Fruit fly (Drosophila melanogaster) whole organism, embryonic: ENCODE data around the gene CG10834.
A peak's percentile ranks its signal among the peaks of the same experiment; 100 is the strongest.

Experiments
- Asciz ChIP-seq: fragments of 200-800 bp; sonication (Bioruptor generic); optimal IDR thresholded peaks from 2 replicates; lab custom pipeline; 2017; ENCODE audit warnings: missing biosample characterization, mild to moderate bottlenecking, missing genetic modification characterization, missing genetic modification reagents
- Atf-2 ChIP-seq: fragments of 200-800 bp; sonication (Bioruptor generic); optimal IDR thresholded peaks from 2 replicates; lab custom pipeline; 2016; ENCODE audit warnings: missing biosample characterization, missing genetic modification characterization
- Bgb ChIP-seq: fragments of 200-800 bp; sonication (Bioruptor generic); IDR thresholded peaks from 2 replicates; pipeline ENCODE4 v1.3.6; 2022; ENCODE audit warnings: missing biosample characterization, missing genetic modification characterization; ENCODE audit not compliant: partially characterized antibody
- Bteb2 ChIP-seq: fragments of 200-800 bp; sonication (Bioruptor generic); optimal IDR thresholded peaks from 2 replicates; lab custom pipeline; 2016; ENCODE audit warnings: missing biosample characterization, missing genetic modification characterization
- CG11504 ChIP-seq: fragments of 200-800 bp; sonication (Bioruptor generic); optimal IDR thresholded peaks from 3 replicates; lab custom pipeline; 2019; ENCODE audit warnings: missing biosample characterization, mild to moderate bottlenecking, missing genetic modification characterization, moderate library complexity
- CG12236 ChIP-seq: fragments of 200-800 bp; sonication (Bioruptor generic); optimal IDR thresholded peaks from 2 replicates; lab custom pipeline; 2016; ENCODE audit warnings: missing biosample characterization, missing genetic modification characterization
- CG12391 ChIP-seq: fragments of 200-800 bp; sonication (Bioruptor generic); optimal IDR thresholded peaks from 3 replicates; lab custom pipeline; 2018; ENCODE audit warnings: missing biosample characterization, mild to moderate bottlenecking, missing genetic modification characterization, moderate library complexity
- CG13775 ChIP-seq: fragments of 200-800 bp; sonication (Bioruptor generic); optimal IDR thresholded peaks from 3 replicates; lab custom pipeline; 2017; ENCODE audit warnings: missing biosample characterization, mild to moderate bottlenecking, missing genetic modification characterization
- CG13894 ChIP-seq: fragments of 200-800 bp; sonication (Bioruptor generic); optimal IDR thresholded peaks from 3 replicates; lab custom pipeline; 2018; ENCODE audit warnings: missing biosample characterization, mild to moderate bottlenecking, missing genetic modification characterization, moderate library complexity
- CG14667 ChIP-seq: fragments of 200-800 bp; sonication (Bioruptor generic); IDR thresholded peaks from 2 replicates; pipeline ENCODE4 v1.3.6; 2022; ENCODE audit warnings: missing biosample characterization, missing genetic modification characterization
- CG1792 ChIP-seq: fragments of 200-800 bp; sonication (Bioruptor generic); optimal IDR thresholded peaks from 2 replicates; lab custom pipeline; 2016; ENCODE audit warnings: missing biosample characterization, missing genetic modification characterization
- CG18011 ChIP-seq: fragments of 200-800 bp; sonication (Bioruptor generic); optimal IDR thresholded peaks from 2 replicates; lab custom pipeline; 2017; ENCODE audit warnings: missing biosample characterization, missing genetic modification characterization, mild to moderate bottlenecking, moderate library complexity, missing genotype
- CG18476 ChIP-seq: fragments of 200-800 bp; sonication (Bioruptor generic); optimal IDR thresholded peaks from 2 replicates; lab custom pipeline; 2016; ENCODE audit warnings: missing biosample characterization, mild to moderate bottlenecking, missing genetic modification characterization
- CG2199 ChIP-seq: fragments of 200-800 bp; sonication (Bioruptor generic); IDR thresholded peaks from 3 replicates; pipeline ENCODE4 v1.3.6; 2022; ENCODE audit warnings: missing biosample characterization, missing genetic modification characterization
- CG34376 ChIP-seq: fragments of 200-800 bp; sonication (Bioruptor generic); optimal IDR thresholded peaks from 2 replicates; lab custom pipeline; 2018; ENCODE audit warnings: missing biosample characterization, mild to moderate bottlenecking, missing genetic modification characterization
- CG5180 ChIP-seq: fragments of 200-800 bp; sonication (Bioruptor generic); optimal IDR thresholded peaks from 3 replicates; lab custom pipeline; 2017; ENCODE audit warnings: missing biosample characterization, missing genetic modification characterization, mild to moderate bottlenecking, moderate library complexity, missing genetic modification reagents
- CG7786 ChIP-seq: fragments of 200-800 bp; sonication (Bioruptor generic); optimal IDR thresholded peaks from 2 replicates; lab custom pipeline; 2016; ENCODE audit warnings: missing biosample characterization, missing genetic modification characterization
- CG8388 ChIP-seq: fragments of 200-800 bp; sonication (Bioruptor generic); optimal IDR thresholded peaks from 2 replicates; lab custom pipeline; 2019; ENCODE audit warnings: missing biosample characterization, mild to moderate bottlenecking, missing genetic modification characterization, moderate library complexity
- CG9727 ChIP-seq: fragments of 200-800 bp; sonication (Bioruptor generic); optimal IDR thresholded peaks from 3 replicates; lab custom pipeline; 2017; ENCODE audit warnings: missing biosample characterization, mild to moderate bottlenecking, missing genetic modification characterization
- CG9797 ChIP-seq: fragments of 200-800 bp; sonication (Bioruptor generic); optimal IDR thresholded peaks from 3 replicates; lab custom pipeline; 2018; ENCODE audit warnings: missing biosample characterization, mild to moderate bottlenecking, missing genetic modification characterization
- CrebB ChIP-seq: fragments of 200-800 bp; sonication (Bioruptor generic); optimal IDR thresholded peaks from 3 replicates; lab custom pipeline; 2018; ENCODE audit warnings: missing biosample characterization, mild to moderate bottlenecking, missing genetic modification characterization
- D19A ChIP-seq: fragments of 200-800 bp; optimal IDR thresholded peaks from 3 replicates; lab custom pipeline; 2019; ENCODE audit warnings: missing biosample characterization, mild to moderate bottlenecking, missing genetic modification characterization, moderate library complexity
- D19B ChIP-seq: fragments of 200-800 bp; sonication (Bioruptor generic); optimal IDR thresholded peaks from 2 replicates; lab custom pipeline; 2017; ENCODE audit warnings: missing biosample characterization, mild to moderate bottlenecking, missing genetic modification characterization
- Fer3 ChIP-seq: fragments of 200-800 bp; sonication (Bioruptor generic); optimal IDR thresholded peaks from 2 replicates; lab custom pipeline; 2018; ENCODE audit warnings: missing biosample characterization, mild to moderate bottlenecking, missing genetic modification characterization, moderate library complexity
- Hr78 ChIP-seq, 2 experiments: fragments of 200-800 bp in 1 of 2; fragments of >200 bp in 1 of 2; sonication (Bioruptor generic) in 1 of 2; optimal IDR thresholded peaks; 2 replicates each; lab custom pipeline; 2017 to 2019; ENCODE audit warnings: missing biosample characterization in 2 of 2, missing genetic modification characterization in 2 of 2, mild to moderate bottlenecking in 1 of 2, moderate library complexity in 1 of 2
- Lim3 ChIP-seq: fragments of 200-800 bp; sonication (Bioruptor generic); IDR thresholded peaks from 2 replicates; pipeline ENCODE4 v1.3.6; 2022; ENCODE audit warnings: missing biosample characterization, missing genetic modification characterization
- Nf-YB ChIP-seq: fragments of 200-800 bp; sonication (Bioruptor generic); optimal IDR thresholded peaks from 3 replicates; lab custom pipeline; 2019; ENCODE audit warnings: missing biosample characterization, mild to moderate bottlenecking, missing genetic modification characterization, moderate library complexity
- NfI ChIP-seq: fragments of 200-800 bp; sonication (Bioruptor generic); optimal IDR thresholded peaks from 3 replicates; lab custom pipeline; 2018; ENCODE audit warnings: missing biosample characterization, mild to moderate bottlenecking, missing genetic modification characterization, moderate library complexity
- Oaz ChIP-seq: fragments of 200-800 bp; sonication (Bioruptor generic); IDR thresholded peaks from 2 replicates; pipeline ENCODE4 v1.3.6; 2022; ENCODE audit warnings: missing biosample characterization, missing genetic modification characterization
- Sox100B ChIP-seq: fragments of 200-800 bp; sonication (Bioruptor generic); optimal IDR thresholded peaks from 3 replicates; lab custom pipeline; 2018; ENCODE audit warnings: missing biosample characterization, mild to moderate bottlenecking, missing genetic modification characterization
- Sry-β ChIP-seq: fragments of 200-800 bp; sonication (Bioruptor generic); optimal IDR thresholded peaks from 2 replicates; lab custom pipeline; 2018; ENCODE audit warnings: missing biosample characterization, mild to moderate bottlenecking, missing genetic modification characterization, moderate library complexity
- Trl ChIP-seq, 3 experiments: fragments of >200 bp in 2 of 3; fragments of 200-800 bp in 1 of 3; sonication (Bioruptor generic) in 1 of 3; optimal IDR thresholded peaks; 2 replicates in 1 of 3; 3 replicates in 2 of 3; lab custom pipeline; 2016 to 2017; ENCODE audit warnings: missing biosample characterization in 1 of 3, missing genetic modification characterization in 1 of 3
- amos ChIP-seq: fragments of 200-800 bp; sonication (Bioruptor generic); IDR thresholded peaks from 2 replicates; pipeline ENCODE4 v1.3.6; 2022; ENCODE audit warnings: missing biosample characterization, missing genetic modification characterization; ENCODE audit not compliant: partially characterized antibody
- da ChIP-seq: fragments of 200-800 bp; sonication (Bioruptor generic); optimal IDR thresholded peaks from 2 replicates; lab custom pipeline; 2016; ENCODE audit warnings: missing biosample characterization, missing genetic modification characterization
- disco-r ChIP-seq: fragments of 200-800 bp; sonication (Bioruptor generic); optimal IDR thresholded peaks from 2 replicates; lab custom pipeline; 2016; ENCODE audit warnings: missing biosample characterization, missing genetic modification characterization
- dysf ChIP-seq: fragments of 200-800 bp; sonication (Bioruptor generic); IDR thresholded peaks from 3 replicates; pipeline ENCODE4 v1.3.6; 2022; ENCODE audit warnings: missing biosample characterization, missing genetic modification characterization
- exex ChIP-seq: fragments of 200-800 bp; sonication (Bioruptor generic); optimal IDR thresholded peaks from 4 replicates; lab custom pipeline; 2018; ENCODE audit warnings: missing biosample characterization, mild to moderate bottlenecking, missing genetic modification characterization, moderate library complexity
- gem ChIP-seq: fragments of 200-800 bp; sonication (Bioruptor generic); optimal IDR thresholded peaks from 2 replicates; lab custom pipeline; 2019; ENCODE audit warnings: missing biosample characterization, mild to moderate bottlenecking, missing genetic modification characterization, moderate library complexity
- grn ChIP-seq: fragments of 200-800 bp; sonication (Bioruptor generic); optimal IDR thresholded peaks from 3 replicates; lab custom pipeline; 2017; ENCODE audit warnings: missing biosample characterization, missing genetic modification characterization
- gsb ChIP-seq: fragments of 200-800 bp; sonication (Bioruptor generic); IDR thresholded peaks from 2 replicates; pipeline ENCODE4 v1.3.6; 2022; ENCODE audit warnings: missing biosample characterization, missing genetic modification characterization
- gt ChIP-seq: fragments of 200-800 bp; sonication (Bioruptor generic); IDR thresholded peaks from 2 replicates; pipeline ENCODE4 v1.3.6; 2022; ENCODE audit warnings: missing biosample characterization, missing genetic modification characterization
- jigr1 ChIP-seq: fragments of 200-800 bp; sonication (Bioruptor generic); IDR thresholded peaks from 3 replicates; pipeline ENCODE4 v1.3.6; 2022; ENCODE audit warnings: missing biosample characterization, missing genetic modification characterization
- klu ChIP-seq: fragments of 200-800 bp; sonication (Bioruptor generic); IDR thresholded peaks from 2 replicates; pipeline ENCODE4 v1.3.6; 2022; ENCODE audit warnings: missing biosample characterization, missing genetic modification characterization
- mirr ChIP-seq: fragments of 200-800 bp; sonication (Bioruptor generic); optimal IDR thresholded peaks from 3 replicates; lab custom pipeline; 2018; ENCODE audit warnings: missing biosample characterization, mild to moderate bottlenecking, missing genetic modification characterization
- prd ChIP-seq, 3 experiments: fragments of >200 bp in 2 of 3; fragments of 200-800 bp in 1 of 3; sonication (Bioruptor generic) in 1 of 3; optimal IDR thresholded peaks in 2 of 3; IDR thresholded peaks in 1 of 3; 2 replicates in 2 of 3; 3 replicates in 1 of 3; pipeline versions ENCODE4 v1.3.6 to Lab custom; 2017 to 2022; ENCODE audit warnings: missing biosample characterization in 1 of 3, missing genetic modification characterization in 1 of 3
- sd ChIP-seq: fragments of 200-800 bp; sonication (Bioruptor generic); optimal IDR thresholded peaks from 3 replicates; lab custom pipeline; 2018; ENCODE audit warnings: missing biosample characterization, mild to moderate bottlenecking, missing genetic modification characterization, moderate library complexity
- shn ChIP-seq: fragments of 200-800 bp; sonication (Bioruptor generic); optimal IDR thresholded peaks from 3 replicates; lab custom pipeline; 2016; ENCODE audit warnings: missing biosample characterization, missing genetic modification characterization
- slbo ChIP-seq: fragments of 200-800 bp; sonication (Bioruptor generic); IDR thresholded peaks from 2 replicates; pipeline ENCODE4 v1.3.6; 2022; ENCODE audit warnings: missing biosample characterization, missing genetic modification characterization
- sob ChIP-seq: fragments of 200-800 bp; sonication (Bioruptor generic); IDR thresholded peaks from 2 replicates; pipeline ENCODE4 v1.3.6; 2022; ENCODE audit warnings: missing biosample characterization, missing genetic modification characterization
- tin ChIP-seq: fragments of 200-800 bp; sonication (Bioruptor generic); optimal IDR thresholded peaks from 3 replicates; lab custom pipeline; 2016; ENCODE audit warnings: missing biosample characterization, missing genetic modification characterization
- vvl ChIP-seq: fragments of 200-800 bp; sonication (Bioruptor generic); IDR thresholded peaks from 2 replicates; pipeline ENCODE4 v1.3.6; 2022; ENCODE audit warnings: missing biosample characterization, missing genetic modification characterization

CG10834 gene

dm6 chr2L:22142696-22143176 lies 35.6 kb upstream of the CG10834 start (continued):
- no peak for TF ChIP-seq CG9797 (GFP tag; lab: Kevin White, UChicago)
- TF ChIP-seq disco-r (GFP tag; lab: Kevin White, UChicago) = no peak
- no peak for TF ChIP-seq jigr1 (GFP tag; lab: Robert Waterston, UW)
- no peak for TF ChIP-seq Sry-β (GFP tag; lab: Kevin White, UChicago)
- TF ChIP-seq Fer3 (tag; lab: Kevin White, UChicago) = no peak
- TF ChIP-seq Asciz (GFP tag; lab: Kevin White, UChicago) = no peak
- no peak for TF ChIP-seq Nf-YB (GFP tag; lab: Kevin White, UChicago)
- TF ChIP-seq klu (GFP tag; lab: Robert Waterston, UW) = no peak
- TF ChIP-seq CG13894 (tag; lab: Kevin White, UChicago) = no peak
- peak in 1 of 2 experiments; percentile 11 for TF ChIP-seq Trl (optimal IDR thresholded peaks at IDR 0.05; lab: Kevin White, UChicago)
- TF ChIP-seq Trl (GFP tag; optimal IDR thresholded peaks at IDR 0.05; lab: Kevin White, UChicago) = no peak
- no peak for TF ChIP-seq Atf-2 (GFP tag; lab: Kevin White, UChicago)
- TF ChIP-seq slbo (GFP tag; lab: Robert Waterston, UW) = no peak
- no peak for TF ChIP-seq CG11504 (tag; lab: Kevin White, UChicago)
- no peak for TF ChIP-seq da (GFP tag; lab: Kevin White, UChicago)
- no peak for TF ChIP-seq CG12236 (GFP tag; lab: Kevin White, UChicago)
- TF ChIP-seq Bteb2 (GFP tag; lab: Kevin White, UChicago) = no peak
- TF ChIP-seq CG14667 (GFP tag; lab: Robert Waterston, UW) = no peak
- TF ChIP-seq CG12391 (tag; lab: Kevin White, UChicago) = no peak
- no peak for TF ChIP-seq Oaz (GFP tag; lab: Robert Waterston, UW)
- no peak for TF ChIP-seq Bgb
- no peak for TF ChIP-seq amos
- no peak for TF ChIP-seq dysf (GFP tag; lab: Robert Waterston, UW)
- TF ChIP-seq Lim3 (GFP tag; lab: Robert Waterston, UW) = no peak
- no peak for TF ChIP-seq CrebB (tag; lab: Kevin White, UChicago)
- TF ChIP-seq gt = no peak
- no peak for TF ChIP-seq prd (optimal IDR thresholded peaks at IDR 0.05; lab: Kevin White, UChicago)
- no peak for TF ChIP-seq prd (GFP tag; IDR thresholded peaks at IDR 0.05; lab: Robert Waterston, UW)
- no peak for TF ChIP-seq CG13775
- no peak for TF ChIP-seq CG5180
- no peak for TF ChIP-seq tin
- no peak for TF ChIP-seq shn (GFP tag; lab: Kevin White, UChicago)
- TF ChIP-seq sob (GFP tag; lab: Robert Waterston, UW) = 0 out of 2 replicates have a peak, but pooled peaks have one; percentile 12
- TF ChIP-seq CG18476 (GFP tag; lab: Kevin White, UChicago) = no peak
- no peak for TF ChIP-seq Sox100B (GFP tag; lab: Kevin White, UChicago)
- TF ChIP-seq CG9727 (GFP tag; lab: Kevin White, UChicago) = no peak
- TF ChIP-seq, all 482 proteins: peak for 7

DNA sequence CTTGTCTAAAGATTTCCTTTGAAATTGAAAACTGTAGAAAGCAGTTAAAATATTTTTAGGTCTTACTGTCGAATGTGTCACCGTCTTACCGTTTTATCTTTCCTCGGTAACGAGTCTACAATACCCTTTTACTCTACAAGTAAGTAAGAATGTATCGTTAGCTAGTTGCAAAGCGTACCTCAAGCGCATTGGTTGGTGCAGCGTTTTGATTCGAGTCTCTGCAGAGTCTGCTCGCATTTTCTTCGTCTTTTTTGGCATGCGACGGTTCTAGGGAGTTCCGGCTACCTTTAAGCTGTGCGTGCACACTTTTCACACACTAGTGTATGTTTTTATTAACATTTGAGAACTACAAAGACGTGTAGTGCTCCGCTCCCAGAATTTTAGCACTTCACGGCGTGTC lies 32.9 kb upstream of the CG10834 start:
- no peak for TF ChIP-seq Hr78 (GFP tag; optimal IDR thresholded peaks at IDR 0.05; lab: Kevin White, UChicago)
- TF ChIP-seq CG2199 (GFP tag; lab: Robert Waterston, UW) = peak; percentile 90
- no peak for TF ChIP-seq NfI (GFP tag; lab: Kevin White, UChicago)
- peak; percentile 0 for TF ChIP-seq sd (tag; lab: Kevin White, UChicago)
- peak; percentile 17 for TF ChIP-seq mirr (GFP tag; lab: Kevin White, UChicago)
- TF ChIP-seq vvl = no peak
- TF ChIP-seq exex (tag; lab: Kevin White, UChicago) = peak; percentile 9
- peak; percentile 26 for TF ChIP-seq D19A (tag; lab: Kevin White, UChicago)
- peak; percentile 76 for TF ChIP-seq CG8388
- no peak for TF ChIP-seq CG7786 (GFP tag; lab: Kevin White, UChicago)
- TF ChIP-seq CG1792 (GFP tag; lab: Kevin White, UChicago) = no peak
- TF ChIP-seq D19B (GFP tag; lab: Kevin White, UChicago) = peak; percentile 31
- TF ChIP-seq gsb (GFP tag; lab: Robert Waterston, UW) = no peak
- TF ChIP-seq CG11504 (tag; lab: Kevin White, UChicago) = no peak
- TF ChIP-seq gem (tag; lab: Kevin White, UChicago) = no peak
- no peak for TF ChIP-seq CG18011 (GFP tag; lab: Kevin White, UChicago)
- peak; percentile 24 for TF ChIP-seq CG34376 (GFP tag; lab: Kevin White, UChicago)
- peak; percentile 9 for TF ChIP-seq grn
